Worm (Caenorhabditis elegans) whole organism, young adult: ENCODE results near the gene rps-9.

Experiments
- B0019.2 ChIP-seq: fragments of 200-800 bp; sonication (Bioruptor generic); conservative IDR thresholded peaks from 2 replicates; pipeline ENCODE4 v1.3.6; 2022; ENCODE audit warnings: missing genetic modification reagents, missing genetic modification characterization, missing compliant biosample characterization
- F22D6.2 ChIP-seq: sonication (generic microtip); optimal IDR thresholded peaks from 2 replicates; lab custom pipeline; 2016; ENCODE audit warnings: mild to moderate bottlenecking, missing genetic modification characterization, missing compliant biosample characterization
- F23B12.7 ChIP-seq: sonication (generic microtip); optimal IDR thresholded peaks from 2 replicates; lab custom pipeline; 2017; ENCODE audit warnings: missing genetic modification characterization, mild to moderate bottlenecking, missing compliant biosample characterization, antibody characterized with exemption, moderate library complexity; ENCODE audit not compliant: insufficient read depth
- F39B2.1 ChIP-seq: fragments of 200-800 bp; sonication (Bioruptor generic); IDR thresholded peaks from 2 replicates; pipeline ENCODE4 v1.3.6; 2022; ENCODE audit warnings: missing genetic modification reagents, missing genetic modification characterization, missing compliant biosample characterization
- F57C9.4 ChIP-seq: sonication (generic microtip); optimal IDR thresholded peaks from 2 replicates; lab custom pipeline; 2017; ENCODE audit warnings: mild to moderate bottlenecking, missing genetic modification characterization, missing compliant biosample characterization
- K12H6.12 ChIP-seq: fragments of 200-800 bp; sonication (Bioruptor generic); optimal IDR thresholded peaks from 2 replicates; lab custom pipeline; 2018; ENCODE audit warnings: mild to moderate bottlenecking, missing genetic modification characterization, missing compliant biosample characterization
- Y53G8AR.9 ChIP-seq: fragments of 200-800 bp; sonication (Bioruptor generic); conservative IDR thresholded peaks from 2 replicates; pipeline ENCODE4 v1.3.6; 2022; ENCODE audit warnings: missing genetic modification reagents, missing genetic modification characterization, missing compliant biosample characterization
- Y56A3A.18 ChIP-seq: fragments of 200-800 bp; sonication (Bioruptor generic); IDR thresholded peaks from 2 replicates; pipeline ENCODE4 v1.3.6; 2022; ENCODE audit warnings: missing genetic modification reagents, missing genetic modification characterization, missing compliant biosample characterization
- Y67H2A.10 ChIP-seq: fragments of 200-800 bp; sonication (Bioruptor generic); conservative IDR thresholded peaks from 2 replicates; pipeline ENCODE4 v1.3.6; 2022; ENCODE audit warnings: missing genetic modification reagents, missing genetic modification characterization, missing compliant biosample characterization
- bed-1 ChIP-seq: fragments of 200-800 bp; sonication (Bioruptor generic); IDR thresholded peaks from 2 replicates; pipeline ENCODE4 v1.3.6; 2022; ENCODE audit warnings: missing genetic modification reagents, missing genetic modification characterization, missing compliant biosample characterization
- cebp-1 ChIP-seq, 2 experiments: fragments of 200-800 bp in 1 of 2; sonication (Bioruptor generic) in 1 of 2; sonication (generic microtip) in 1 of 2; IDR thresholded peaks in 1 of 2; optimal IDR thresholded peaks in 1 of 2; 2 replicates each; pipeline versions ENCODE4 v1.3.6 to Lab custom; 2017 to 2022; ENCODE audit warnings: missing compliant biosample characterization in 2 of 2, missing genetic modification characterization in 2 of 2, mild to moderate bottlenecking in 1 of 2, missing genetic modification reagents in 1 of 2, moderate library complexity in 1 of 2
- cebp-2 ChIP-seq: fragments of 200-800 bp; sonication (Bioruptor generic); IDR thresholded peaks from 2 replicates; pipeline ENCODE4 v1.3.6; 2022; ENCODE audit warnings: missing genetic modification characterization, missing compliant biosample characterization
- ceh-58 ChIP-seq: fragments of 200-800 bp; sonication (Bioruptor generic); IDR thresholded peaks from 2 replicates; pipeline ENCODE4 v1.3.6; 2022; ENCODE audit warnings: missing genetic modification characterization, missing compliant biosample characterization
- egl-44 ChIP-seq: fragments of 200-800 bp; sonication (Bioruptor generic); IDR thresholded peaks from 2 replicates; pipeline ENCODE4 v1.3.6; 2022; ENCODE audit warnings: missing genetic modification reagents, missing genetic modification characterization, missing compliant biosample characterization
- ekl-4 ChIP-seq: fragments of 200-800 bp; sonication (Bioruptor generic); IDR thresholded peaks from 2 replicates; pipeline ENCODE4 v1.3.6; 2022; ENCODE audit warnings: missing genetic modification reagents, missing genetic modification characterization, missing compliant biosample characterization
- hmg-20 ChIP-seq: fragments of 200-800 bp; sonication (Bioruptor generic); IDR thresholded peaks from 2 replicates; pipeline ENCODE4 v1.3.6; 2022; ENCODE audit warnings: missing genetic modification reagents, missing genetic modification characterization, missing compliant biosample characterization
- hrde-1 ChIP-seq: sonication (generic microtip); optimal IDR thresholded peaks from 2 replicates; lab custom pipeline; 2016; ENCODE audit warnings: missing genetic modification characterization, mild to moderate bottlenecking, missing compliant biosample characterization, moderate library complexity, missing genotype, missing genetic modification reagents, borderline replicate concordance
- let-607 ChIP-seq, 2 experiments: fragments of 200-800 bp in 1 of 2; sonication (Bioruptor generic) in 1 of 2; sonication (generic microtip) in 1 of 2; optimal IDR thresholded peaks; 2 replicates each; lab custom pipeline; 2016 to 2018; ENCODE audit warnings: mild to moderate bottlenecking in 2 of 2, missing compliant biosample characterization in 2 of 2, missing genetic modification characterization in 2 of 2, moderate library complexity in 2 of 2, missing genotype in 1 of 2
- lin-54 ChIP-seq: fragments of 200-800 bp; sonication (Bioruptor generic); optimal IDR thresholded peaks from 2 replicates; lab custom pipeline; 2018; ENCODE audit warnings: mild to moderate bottlenecking, missing genetic modification characterization, missing compliant biosample characterization
- lir-1 ChIP-seq: fragments of 200-800 bp; sonication (Bioruptor generic); conservative IDR thresholded peaks from 2 replicates; pipeline ENCODE4 v1.3.6; 2022; ENCODE audit warnings: missing genetic modification reagents, missing genetic modification characterization, missing compliant biosample characterization
- lsy-27 ChIP-seq: sonication (generic microtip); optimal IDR thresholded peaks from 2 replicates; lab custom pipeline; 2017; ENCODE audit warnings: missing genetic modification characterization, mild to moderate bottlenecking, missing compliant biosample characterization, antibody characterized with exemption, missing genotype, borderline replicate concordance; ENCODE audit not compliant: insufficient read depth
- nfya-1 ChIP-seq: sonication (generic microtip); optimal IDR thresholded peaks from 2 replicates; lab custom pipeline; 2017; ENCODE audit warnings: antibody characterized with exemption, missing compliant biosample characterization, missing genetic modification characterization, borderline replicate concordance; ENCODE audit not compliant: insufficient read depth
- nhr-120 ChIP-seq: fragments of 200-800 bp; sonication (Bioruptor generic); IDR thresholded peaks from 2 replicates; pipeline ENCODE4 v1.3.6; 2022; ENCODE audit warnings: missing genetic modification characterization, missing compliant biosample characterization
- nhr-27 ChIP-seq: fragments of 200-800 bp; sonication (Bioruptor generic); optimal IDR thresholded peaks from 2 replicates; lab custom pipeline; 2018; ENCODE audit warnings: mild to moderate bottlenecking, missing genetic modification characterization, moderate library complexity, missing compliant biosample characterization
- nhr-80 ChIP-seq: sonication (generic microtip); optimal IDR thresholded peaks from 2 replicates; lab custom pipeline; 2016; ENCODE audit warnings: missing genetic modification characterization, missing compliant biosample characterization
- nhr-90 ChIP-seq: sonication (generic microtip); optimal IDR thresholded peaks from 2 replicates; lab custom pipeline; 2016; ENCODE audit warnings: missing genotype, mild to moderate bottlenecking, missing genetic modification characterization, missing compliant biosample characterization
- pbrm-1 ChIP-seq: fragments of 200-800 bp; sonication (Bioruptor generic); IDR thresholded peaks from 2 replicates; pipeline ENCODE4 v1.3.6; 2022; ENCODE audit warnings: missing genetic modification reagents, missing genetic modification characterization, missing compliant biosample characterization
- sdz-38 ChIP-seq: sonication (generic microtip); optimal IDR thresholded peaks from 2 replicates; lab custom pipeline; 2016; ENCODE audit warnings: missing genotype, missing genetic modification characterization, missing compliant biosample characterization
- sea-2 ChIP-seq: fragments of 200-800 bp; sonication (Bioruptor generic); IDR thresholded peaks from 2 replicates; pipeline ENCODE4 v1.3.6; 2022; ENCODE audit warnings: missing genetic modification characterization, missing compliant biosample characterization
- somi-1 ChIP-seq: fragments of 200-800 bp; sonication (Bioruptor generic); optimal IDR thresholded peaks from 2 replicates; lab custom pipeline; 2018; ENCODE audit warnings: mild to moderate bottlenecking, missing genetic modification characterization, missing compliant biosample characterization
- tbp1 ChIP-seq: fragments of 200-800 bp; sonication (Bioruptor generic); optimal IDR thresholded peaks from 2 replicates; lab custom pipeline; 2018; ENCODE audit warnings: mild to moderate bottlenecking, missing genetic modification characterization, missing compliant biosample characterization
- unc-62 ChIP-seq: fragments of 150-350 bp; optimal IDR thresholded peaks from 2 replicates; lab custom pipeline; 2014; ENCODE audit warnings: missing biosample characterization, missing genetic modification reagents, missing genetic modification characterization
- zim-3 ChIP-seq: sonication (generic microtip); optimal IDR thresholded peaks from 2 replicates; lab custom pipeline; 2017; ENCODE audit warnings: mild to moderate bottlenecking, missing genetic modification characterization, moderate library complexity, missing compliant biosample characterization

Gene rps-9

ce11 chrII:11156160-11156559 is 30.0 kb upstream of the rps-9 start:
- TF ChIP-seq somi-1 (no peak), nhr-120 (GFP tag; lab: Robert Waterston, UW) (no peak), hrde-1 (tag; lab: Kevin White, UChicago) (no peak), B0019.2 (GFP tag; lab: Robert Waterston, UW) (no peak)

ce11 chrII:11155400-11155799 is 29.2 kb upstream of the rps-9 start:
- TF ChIP-seq F22D6.2: no peak
- no peak for TF ChIP-seq ceh-58 (GFP tag; lab: Robert Waterston, UW)
- TF ChIP-seq egl-44 (GFP tag; lab: Robert Waterston, UW): no peak
- no peak for TF ChIP-seq lin-54 (GFP tag; lab: Kevin White, UChicago)
- TF ChIP-seq Y53G8AR.9: no peak; the same call in 1 of the 2 replicates
- TF ChIP-seq F57C9.4 (tag; lab: Kevin White, UChicago): no peak
- TF ChIP-seq ekl-4 (GFP tag; lab: Robert Waterston, UW): no peak
- no peak for TF ChIP-seq nhr-27 (tag; lab: Kevin White, UChicago)

- TF ChIP-seq B0019.2 (GFP tag; lab: Robert Waterston, UW): no peak
- TF ChIP-seq zim-3 (tag; lab: Kevin White, UChicago): no peak
- TF ChIP-seq cebp-2 (GFP tag; lab: Robert Waterston, UW): no peak
- no peak for TF ChIP-seq F39B2.1 (GFP tag; lab: Robert Waterston, UW)
- no peak for TF ChIP-seq Y67H2A.10 (GFP tag; lab: Robert Waterston, UW)
- no peak for TF ChIP-seq tbp1 (GFP tag; lab: Kevin White, UChicago)
- TF ChIP-seq K12H6.12 (tag; lab: Kevin White, UChicago): no peak
- TF ChIP-seq somi-1: no peak
- TF ChIP-seq sdz-38 (tag; lab: Kevin White, UChicago): no peak
- TF ChIP-seq hmg-20 (GFP tag; lab: Robert Waterston, UW): no peak
- no peak for TF ChIP-seq lsy-27
- no peak for TF ChIP-seq lir-1 (GFP tag; lab: Robert Waterston, UW)
- TF ChIP-seq nhr-90: no peak
- TF ChIP-seq bed-1 (GFP tag; lab: Robert Waterston, UW): no peak
- no peak for TF ChIP-seq pbrm-1 (GFP tag; lab: Robert Waterston, UW)
- no peak for TF ChIP-seq Y56A3A.18 (GFP tag; lab: Robert Waterston, UW)
Observed at ce11 chrII:11154957-11155356, 28.8 kb upstream of the rps-9 start.

- TF ChIP-seq sea-2 (GFP tag; lab: Robert Waterston, UW): no peak
- TF ChIP-seq nfya-1 (tag; lab: Kevin White, UChicago): no peak
- TF ChIP-seq unc-62 (GFP tag; lab: Kevin White, UChicago): peak; percentile 9
- TF ChIP-seq F23B12.7 (tag; lab: Kevin White, UChicago): peak; percentile 46
- peak in 1 of 2 experiments; percentile 10 for TF ChIP-seq let-607 (tag; optimal IDR thresholded peaks at IDR 0.05; lab: Kevin White, UChicago)
- TF ChIP-seq tbp1 (GFP tag; lab: Kevin White, UChicago): peak; percentile 19
- peak; percentile 74 for TF ChIP-seq nhr-80 (tag; lab: Kevin White, UChicago)
- no peak for TF ChIP-seq egl-44 (GFP tag; lab: Robert Waterston, UW)
- peak; percentile 33; the same call in 1 of the 2 replicates for TF ChIP-seq cebp-1 (GFP tag; IDR thresholded peaks at IDR 0.05; lab: Robert Waterston, UW)
- peak; percentile 56 for TF ChIP-seq cebp-1 (tag; optimal IDR thresholded peaks at IDR 0.05; lab: Kevin White, UChicago)
Observed at ce11 chrII:11153800-11154199, 27.6 kb upstream of the rps-9 start.
